Worm (Caenorhabditis elegans) whole organism, early embryonic: ENCODE results near the gene unc-62.

Experiments used
- F13C5.2 ChIP-seq: sonication (generic microtip); optimal IDR thresholded peaks from 2 replicates; lab custom pipeline; 2017; ENCODE audit warnings: mild to moderate bottlenecking, missing genetic modification characterization, inconsistent platforms, missing compliant biosample characterization
- ama-1 ChIP-seq: fragments of 150-350 bp; optimal IDR thresholded peaks from 2 replicates; lab custom pipeline; 2014
- ceh-13 ChIP-seq: fragments of 200-800 bp; sonication (Bioruptor generic); optimal IDR thresholded peaks from 2 replicates; lab custom pipeline; 2018; ENCODE audit warnings: mild to moderate bottlenecking, missing genetic modification characterization, missing compliant biosample characterization
- ets-7 ChIP-seq: sonication (generic microtip); optimal IDR thresholded peaks from 2 replicates; lab custom pipeline; 2016; ENCODE audit warnings: missing genotype, missing genetic modification characterization, missing compliant biosample characterization
- flt-1 ChIP-seq: fragments of 200-800 bp; sonication (Bioruptor generic); IDR thresholded peaks from 2 replicates; pipeline ENCODE4 v1.3.6; 2022; ENCODE audit warnings: missing genetic modification characterization, missing compliant biosample characterization
- hmbx-1 ChIP-seq: sonication (generic microtip); optimal IDR thresholded peaks from 2 replicates; lab custom pipeline; 2016; ENCODE audit warnings: mild to moderate bottlenecking, missing genetic modification characterization, missing compliant biosample characterization
- hmg-4 ChIP-seq: fragments of 200-800 bp; sonication (Bioruptor generic); optimal IDR thresholded peaks from 2 replicates; lab custom pipeline; 2018; ENCODE audit warnings: mild to moderate bottlenecking, missing genetic modification characterization, missing compliant biosample characterization
- hnd-1 ChIP-seq: sonication (generic microtip); optimal IDR thresholded peaks from 2 replicates; lab custom pipeline; 2016; ENCODE audit warnings: missing genetic modification characterization, missing compliant biosample characterization
- pes-1 ChIP-seq: fragments of 200-800 bp; sonication (Bioruptor generic); IDR thresholded peaks from 2 replicates; pipeline ENCODE4 v1.3.6; 2022; ENCODE audit warnings: missing genetic modification reagents, missing genetic modification characterization, missing compliant biosample characterization
- scrt-1 ChIP-seq: fragments of 200-800 bp; sonication (Bioruptor generic); IDR thresholded peaks from 2 replicates; pipeline ENCODE4 v1.3.6; 2022; ENCODE audit warnings: missing genetic modification characterization, missing compliant biosample characterization

DNA sequence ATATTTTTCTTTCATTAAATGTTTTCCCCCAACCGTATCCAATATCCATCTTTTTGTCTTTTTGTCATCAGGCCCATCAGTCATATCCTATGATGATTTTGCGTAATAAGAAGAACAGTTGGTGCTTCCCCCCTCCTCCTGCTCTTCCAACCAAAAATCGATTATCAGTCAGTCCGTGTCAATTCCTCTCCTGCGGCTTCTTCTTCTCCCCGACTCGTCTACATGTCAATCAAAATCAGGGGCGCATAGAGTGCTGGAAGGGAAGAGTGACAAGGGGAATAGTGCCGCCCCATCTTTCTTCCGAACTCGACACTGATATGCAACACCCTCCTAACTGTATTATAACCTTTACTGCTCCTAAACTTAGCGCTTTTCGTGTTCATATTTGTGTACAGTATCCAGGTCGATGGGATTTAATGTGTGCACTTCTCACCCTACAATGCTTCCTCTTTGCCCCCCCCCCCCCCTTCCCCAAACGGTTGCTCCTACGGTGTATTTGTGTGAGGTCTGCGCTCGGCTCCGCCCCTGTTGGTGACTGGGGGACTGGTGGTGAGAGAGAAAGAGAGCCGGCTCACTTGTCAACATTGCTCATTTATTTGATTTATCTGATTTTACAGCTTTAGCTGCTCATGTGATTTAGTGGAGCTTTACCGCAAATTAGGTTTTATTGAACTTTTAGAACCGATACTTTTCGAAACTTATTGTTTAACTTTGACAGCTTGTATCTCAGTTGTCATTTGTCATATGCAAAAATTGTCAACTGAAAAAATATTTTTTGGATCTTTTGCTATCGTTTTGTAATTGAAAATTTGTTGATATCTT, 5.8 kb upstream of the unc-62 start:
- TF ChIP-seq flt-1, result no peak
- no peak for TF ChIP-seq F13C5.2
- TF ChIP-seq ama-1 (lab: Kevin White, UChicago), result no peak
- no peak for TF ChIP-seq scrt-1 (GFP tag; lab: Robert Waterston, UW)
- no peak for TF ChIP-seq hnd-1 (tag; lab: Kevin White, UChicago)
- no peak for TF ChIP-seq hmbx-1 (tag; lab: Kevin White, UChicago)
- TF ChIP-seq ceh-13 (GFP tag; lab: Kevin White, UChicago), result no peak
- 0 out of 2 replicates have a peak, but pooled peaks have one; percentile 4 for TF ChIP-seq pes-1 (GFP tag; lab: Robert Waterston, UW)
- TF ChIP-seq ets-7 (tag; lab: Kevin White, UChicago), result no peak
- peak; percentile 65 for TF ChIP-seq hmg-4
